Worm (Caenorhabditis elegans): ENCODE data around the gene dyrb-1.

DNA sequence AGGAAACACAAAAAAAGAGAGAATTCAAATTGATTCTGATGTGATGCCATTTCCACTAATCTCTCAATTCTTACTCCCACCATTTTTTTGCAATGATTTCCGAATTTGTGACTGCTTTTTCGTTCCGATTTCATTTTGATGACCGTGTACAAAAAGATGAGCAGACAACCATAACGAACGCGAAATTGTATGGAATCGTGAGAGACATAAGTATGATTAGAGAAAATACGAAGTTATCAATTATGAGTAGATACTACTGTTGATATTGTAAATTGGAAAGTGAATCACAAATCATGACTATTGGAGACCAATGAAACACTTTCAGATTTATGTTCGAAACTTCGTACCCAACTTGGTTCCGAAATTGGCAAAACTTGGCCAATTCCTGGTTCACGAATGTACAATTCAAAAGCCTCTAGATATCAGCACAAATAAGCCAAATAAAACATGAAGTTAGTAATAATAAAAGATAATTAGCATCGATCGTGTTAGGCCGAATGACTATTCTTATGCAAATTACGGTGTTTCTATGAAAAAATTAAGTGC lies 4.6 kb upstream of the dyrb-1 start:
- TF ChIP-seq ceh-36 (tag; optimal IDR thresholded peaks at IDR 0.05) (no peak), ama-1 (optimal IDR thresholded peaks at IDR 0.05) (no peak)
